Fruit fly (Drosophila melanogaster): ENCODE measurements around the gene Dysb.
A peak's percentile ranks its signal among the peaks of the same experiment; 100 is the strongest.

The Dysb gene

dm6 chr3L:18833234-18833633, 34.3 kb upstream of the Dysb start:
- TF ChIP-seq CG5953 (GFP tag; IDR thresholded peaks at IDR 0.05): no peak
- no peak for TF ChIP-seq Lhr (GFP tag; optimal IDR thresholded peaks at IDR 0.05)
- no peak for TF ChIP-seq CG3838 (GFP tag; optimal IDR thresholded peaks at IDR 0.05)
- no peak for TF ChIP-seq ken (GFP tag; IDR thresholded peaks at IDR 0.05)
- TF ChIP-seq Antp (GFP tag; optimal IDR thresholded peaks at IDR 0.05): no peak
- TF ChIP-seq chn (GFP tag; optimal IDR thresholded peaks at IDR 0.05): no peak
- TF ChIP-seq da (GFP tag; optimal IDR thresholded peaks at IDR 0.05): no peak
- peak; percentile 58 for TF ChIP-seq CG6813 (GFP tag; optimal IDR thresholded peaks at IDR 0.05)
- no peak for TF ChIP-seq bigmax (GFP tag; optimal IDR thresholded peaks at IDR 0.05)
- TF ChIP-seq Vsx1 (GFP tag; optimal IDR thresholded peaks at IDR 0.05): peak; percentile 70
- no peak for TF ChIP-seq CG13424 (tag; optimal IDR thresholded peaks at IDR 0.05)
- TF ChIP-seq CG6272 (GFP tag; IDR thresholded peaks at IDR 0.05): no peak
- peak; percentile 53 for TF ChIP-seq PHDP (tag; optimal IDR thresholded peaks at IDR 0.05)
- no peak for TF ChIP-seq Oaz (GFP tag; IDR thresholded peaks at IDR 0.05)
- TF ChIP-seq oc (tag; optimal IDR thresholded peaks at IDR 0.05): no peak
- no peak for TF ChIP-seq HmgZ (tag; optimal IDR thresholded peaks at IDR 0.05)
- TF ChIP-seq Dip3 (GFP tag; optimal IDR thresholded peaks at IDR 0.05): no peak
- TF ChIP-seq CG9817 (tag; optimal IDR thresholded peaks at IDR 0.05): no peak
- TF ChIP-seq croc (GFP tag; conservative IDR thresholded peaks at IDR 0.05): no peak
- no peak for TF ChIP-seq Dad (GFP tag; optimal IDR thresholded peaks at IDR 0.05)
- no peak for TF ChIP-seq fd102C (GFP tag; optimal IDR thresholded peaks at IDR 0.05)
- TF ChIP-seq insv (GFP tag; optimal IDR thresholded peaks at IDR 0.05): no peak
- TF ChIP-seq CG18599 (GFP tag; optimal IDR thresholded peaks at IDR 0.05): peak; percentile 29
- 0 out of 2 replicates have a peak, but pooled peaks have one; percentile 10 for TF ChIP-seq Xrp1 (GFP tag; IDR thresholded peaks at IDR 0.05)
- TF ChIP-seq Doc2 (GFP tag; IDR thresholded peaks at IDR 0.05): no peak
- TF ChIP-seq CG2889 (GFP tag; IDR thresholded peaks at IDR 0.05): no peak
- TF ChIP-seq trh (GFP tag; optimal IDR thresholded peaks at IDR 0.05): no peak
- TF ChIP-seq kah (GFP tag; optimal IDR thresholded peaks at IDR 0.05): no peak
- TF ChIP-seq H15 (GFP tag; IDR thresholded peaks at IDR 0.05): no peak
- TF ChIP-seq Dfd (GFP tag; optimal IDR thresholded peaks at IDR 0.05): no peak
- TF ChIP-seq pita (GFP tag; optimal IDR thresholded peaks at IDR 0.05): no peak
- no peak for TF ChIP-seq CG32532 (GFP tag; IDR thresholded peaks at IDR 0.05)
- TF ChIP-seq CG14050 (GFP tag; IDR thresholded peaks at IDR 0.05): no peak
- TF ChIP-seq wor (GFP tag; IDR thresholded peaks at IDR 0.05): no peak
- TF ChIP-seq CG12071 (GFP tag; optimal IDR thresholded peaks at IDR 0.05): peak; percentile 39
- no peak for TF ChIP-seq ssp (GFP tag; IDR thresholded peaks at IDR 0.05)
- no peak for TF ChIP-seq Tbp (GFP tag; optimal IDR thresholded peaks at IDR 0.05)
- TF ChIP-seq twi (tag; optimal IDR thresholded peaks at IDR 0.05): no peak
- no peak for TF ChIP-seq CG12236 (GFP tag; optimal IDR thresholded peaks at IDR 0.05)
- TF ChIP-seq CG10366 (GFP tag; IDR thresholded peaks at IDR 0.05): no peak
- TF ChIP-seq CG30403 (GFP tag; optimal IDR thresholded peaks at IDR 0.05): no peak
- TF ChIP-seq CG8388 (GFP tag; optimal IDR thresholded peaks at IDR 0.05): no peak
- no peak for TF ChIP-seq Mrtf (GFP tag; IDR thresholded peaks at IDR 0.05)
- no peak for TF ChIP-seq CG2116 (GFP tag; optimal IDR thresholded peaks at IDR 0.05)
- peak; percentile 5 for TF ChIP-seq CG2875 (GFP tag; optimal IDR thresholded peaks at IDR 0.05)
- no peak for TF ChIP-seq CG8765 (GFP tag; IDR thresholded peaks at IDR 0.05)
- TF ChIP-seq CG4617 (GFP tag; optimal IDR thresholded peaks at IDR 0.05; ENCODE audit: borderline replicate concordance): no peak
- no peak for TF ChIP-seq chinmo (GFP tag; IDR thresholded peaks at IDR 0.05; ENCODE audit: partially characterized antibody)
- TF ChIP-seq Trl (optimal IDR thresholded peaks at IDR 0.05): no peak
- no peak for TF ChIP-seq Trl (GFP tag; optimal IDR thresholded peaks at IDR 0.05)
- no peak for TF ChIP-seq CG11695 (GFP tag; IDR thresholded peaks at IDR 0.05)
- no peak for TF ChIP-seq Nf-YA (GFP tag; IDR thresholded peaks at IDR 0.05)
- TF ChIP-seq Spps (tag; optimal IDR thresholded peaks at IDR 0.05): no peak
